Worm (Caenorhabditis elegans): ENCODE measurements around the gene C14A6.8.

DNA sequence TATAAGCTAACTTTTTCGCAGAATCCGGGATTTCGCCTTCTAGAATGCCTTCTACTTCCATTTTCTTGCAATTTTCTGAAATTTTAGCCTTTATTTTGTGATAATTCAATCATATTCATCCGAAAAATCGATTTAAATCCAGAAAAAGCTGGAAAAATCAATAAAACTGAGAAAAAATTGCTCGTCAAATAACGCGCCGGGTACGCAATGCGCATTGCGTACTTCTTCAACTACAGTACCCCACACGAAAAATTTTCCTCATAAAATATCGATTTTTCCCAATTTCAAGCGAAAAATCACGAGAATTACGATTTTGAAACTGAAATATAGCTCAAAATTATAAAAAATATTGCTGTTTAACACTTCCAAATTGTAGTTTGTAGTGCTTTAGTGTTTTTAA is 40.4 kb downstream of the C14A6.8 start, which contains the start of gene Y37H2A.12:
- TF ChIP-seq hmg-4 (GFP tag; optimal IDR thresholded peaks at IDR 0.05) (no peak), ama-1 (optimal IDR thresholded peaks at IDR 0.05) (no peak)
